Fruit fly (Drosophila melanogaster): ENCODE data around the gene CG12576.

CG12576 gene

DNA sequence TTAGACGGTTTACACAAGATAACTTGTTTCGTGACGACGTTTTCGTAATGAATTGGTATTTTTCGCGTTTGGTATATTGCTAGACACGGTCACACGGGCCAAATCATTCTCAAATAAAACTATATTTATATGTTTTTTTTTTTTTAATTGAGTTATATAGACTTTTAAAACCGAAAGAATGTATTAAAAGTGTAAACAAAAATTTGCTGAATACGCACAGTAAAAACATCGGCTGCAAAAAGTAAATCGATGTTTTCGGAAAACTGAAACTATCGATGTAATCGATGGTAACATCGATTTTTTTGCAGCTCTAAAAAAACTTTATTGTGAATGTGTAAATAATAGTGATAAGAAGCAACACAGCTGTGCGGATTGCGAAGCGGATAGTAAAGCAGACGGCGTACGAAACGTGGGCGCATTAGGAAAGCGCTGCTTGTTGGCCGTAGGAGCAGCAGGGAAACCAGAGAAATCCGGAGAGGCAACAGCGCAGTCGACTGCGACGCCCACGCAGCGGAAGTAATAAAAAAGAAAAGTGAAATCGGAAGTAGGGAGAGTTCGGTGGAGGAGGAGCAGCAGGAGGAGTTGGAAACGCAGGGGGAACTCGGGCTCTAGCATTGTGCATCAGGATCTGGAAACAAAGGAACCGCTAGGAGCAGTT is 47.6 kb upstream of the CG12576 start, which contains the start of gene S6kII (continued):
- TF ChIP-seq kay (GFP tag; optimal IDR thresholded peaks at IDR 0.05) (no peak), CG2712 (tag; optimal IDR thresholded peaks at IDR 0.05) (peak; percentile 88), CG3726 (GFP tag; IDR thresholded peaks at IDR 0.05) (no peak), PHDP (tag; optimal IDR thresholded peaks at IDR 0.05) (no peak), CG17802 (tag; optimal IDR thresholded peaks at IDR 0.05) (no peak), al (GFP tag; IDR thresholded peaks at IDR 0.05) (no peak), Adf1 (GFP tag; IDR thresholded peaks at IDR 0.05) (peak; percentile 71), CG3995 (GFP tag; optimal IDR thresholded peaks at IDR 0.05) (peak; percentile 15), CG6791 (GFP tag; IDR thresholded peaks at IDR 0.05; ENCODE audit: partially characterized antibody) (peak; percentile 84), sna (GFP tag; IDR thresholded peaks at IDR 0.05; ENCODE audit: partially characterized antibody) (peak; percentile 74), CG13287 (GFP tag; IDR thresholded peaks at IDR 0.05; ENCODE audit: partially characterized antibody) (peak; percentile 90), trem (tag; optimal IDR thresholded peaks at IDR 0.05) (peak; percentile 42), CG34224 (GFP tag; IDR thresholded peaks at IDR 0.05; ENCODE audit: partially characterized antibody) (peak; percentile 79), Poxn (GFP tag; IDR thresholded peaks at IDR 0.05) (no peak), CG8290 (GFP tag; optimal IDR thresholded peaks at IDR 0.05) (peak; percentile 2), CG8290 (tag; optimal IDR thresholded peaks at IDR 0.05) (no peak), pzg (GFP tag; optimal IDR thresholded peaks at IDR 0.05) (peak; percentile 44), TFAM (GFP tag; optimal IDR thresholded peaks at IDR 0.05) (no peak), HLH4C (GFP tag; IDR thresholded peaks at IDR 0.05; ENCODE audit: partially characterized antibody) (peak; percentile 84), CG16779 (GFP tag; IDR thresholded peaks at IDR 0.05) (no peak), ato (GFP tag; IDR thresholded peaks at IDR 0.05; ENCODE audit: partially characterized antibody) (peak; percentile 67), Dref (GFP tag; IDR thresholded peaks at IDR 0.05) (peak; percentile 82), Dp (GFP tag; optimal IDR thresholded peaks at IDR 0.05) (peak; percentile 9), CG4617 (GFP tag; optimal IDR thresholded peaks at IDR 0.05; ENCODE audit: borderline replicate concordance) (peak; percentile 2), CG32532 (GFP tag; IDR thresholded peaks at IDR 0.05) (no peak), MESR4 (GFP tag; optimal IDR thresholded peaks at IDR 0.05) (peak; percentile 84), Usf (GFP tag; optimal IDR thresholded peaks at IDR 0.05) (no peak), sens (GFP tag) (peak; percentile 9), Dip3 (GFP tag; optimal IDR thresholded peaks at IDR 0.05) (no peak), CG17829 (tag; optimal IDR thresholded peaks at IDR 0.05) (peak; percentile 8), CG9437 (GFP tag; optimal IDR thresholded peaks at IDR 0.05) (peak; percentile 64), CG10267 (tag; optimal IDR thresholded peaks at IDR 0.05) (peak; percentile 24), nerfin-2 (GFP tag; IDR thresholded peaks at IDR 0.05; ENCODE audit: partially characterized antibody) (peak; percentile 76), BtbVII (GFP tag; optimal IDR thresholded peaks at IDR 0.05) (no peak), Mrtf (GFP tag; IDR thresholded peaks at IDR 0.05) (no peak), E2f2 (GFP tag; IDR thresholded peaks at IDR 0.05) (0 out of 2 replicates have a peak, but pooled peaks have one; percentile 16), CG2129 (GFP tag; IDR thresholded peaks at IDR 0.05; ENCODE audit: partially characterized antibody) (peak; percentile 62), CG18619 (GFP tag; optimal IDR thresholded peaks at IDR 0.05) (no peak), HmgZ (tag; optimal IDR thresholded peaks at IDR 0.05) (peak; percentile 24)

DNA sequence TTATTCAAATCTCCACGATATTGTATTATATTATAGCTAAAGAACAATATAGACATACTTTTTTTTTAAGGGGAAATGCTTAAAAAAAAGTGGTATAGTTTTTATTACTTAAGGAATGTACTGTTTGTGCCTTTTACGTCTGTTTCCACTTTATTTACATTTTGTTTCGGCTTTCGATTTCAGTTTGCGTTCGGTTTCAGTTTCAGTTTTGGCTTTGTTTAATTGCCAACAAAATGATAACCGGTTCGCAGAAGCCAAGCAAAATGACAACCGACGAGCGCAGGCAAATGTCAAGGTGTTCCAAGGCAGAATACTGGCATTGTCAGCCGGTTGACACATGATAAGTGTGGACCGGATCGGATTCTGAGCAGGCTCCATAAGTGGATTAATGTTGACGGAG is 45.1 kb upstream of the CG12576 start:
- TF ChIP-seq CG11456 (GFP tag; IDR thresholded peaks at IDR 0.05) (0 out of 3 replicates have a peak, but pooled peaks have one; percentile 24), Blimp-1 (GFP tag; optimal IDR thresholded peaks at IDR 0.05) (peak; percentile 73), CG32772 (GFP tag; IDR thresholded peaks at IDR 0.05) (no peak), GATAe (GFP tag; conservative IDR thresholded peaks at IDR 0.05) (no peak), Sry-δ (GFP tag; optimal IDR thresholded peaks at IDR 0.05) (no peak)

All from whole organism, embryonic.